Fruit fly (Drosophila melanogaster): ENCODE data around the gene CG32645.

DNA sequence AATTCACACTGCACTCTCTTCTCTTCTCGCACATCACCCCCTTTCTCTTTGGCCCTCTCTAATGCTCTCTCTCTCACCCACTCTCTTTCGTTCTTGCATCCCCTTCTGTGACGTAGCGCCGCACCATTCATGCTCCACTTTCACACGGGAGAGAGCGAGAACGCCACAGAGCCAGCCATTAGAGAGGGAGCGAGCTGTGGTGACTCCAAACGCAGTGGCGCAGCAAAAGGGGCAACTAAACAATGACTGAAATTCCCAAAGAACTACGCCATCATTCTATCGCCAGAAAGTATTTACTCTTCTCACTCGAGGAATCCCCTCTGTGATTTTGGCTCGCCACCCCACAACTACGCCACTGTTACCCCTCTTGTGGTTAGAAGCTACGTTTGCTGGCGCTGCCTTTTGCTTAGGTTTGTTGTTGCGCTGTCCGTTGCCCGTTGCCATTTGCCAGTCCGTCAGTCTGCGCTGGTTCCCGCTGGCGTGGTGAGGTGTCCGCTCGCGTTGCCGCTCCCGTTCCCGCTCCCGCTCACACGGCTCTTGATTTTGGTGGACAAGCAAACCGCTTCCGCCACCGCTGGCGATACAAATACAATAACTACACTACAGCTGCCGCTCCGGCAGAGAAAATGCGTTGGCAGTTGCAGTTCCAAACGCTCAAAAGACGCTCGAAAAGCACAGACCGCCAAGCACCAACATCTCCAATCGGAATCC lies 7.8 kb upstream of the CG32645 start:
- TF ChIP-seq Myc (optimal IDR thresholded peaks at IDR 0.05) (no peak), h (optimal IDR thresholded peaks at IDR 0.05) (no peak), psq (optimal IDR thresholded peaks at IDR 0.05) (no peak), ttk (optimal IDR thresholded peaks at IDR 0.05) (no peak), insv (optimal IDR thresholded peaks at IDR 0.05) (no peak)

Data from Kc167 (cell line).